Fruit fly (Drosophila melanogaster): Measurements from ENCODE around the gene CG7888.

DNA sequence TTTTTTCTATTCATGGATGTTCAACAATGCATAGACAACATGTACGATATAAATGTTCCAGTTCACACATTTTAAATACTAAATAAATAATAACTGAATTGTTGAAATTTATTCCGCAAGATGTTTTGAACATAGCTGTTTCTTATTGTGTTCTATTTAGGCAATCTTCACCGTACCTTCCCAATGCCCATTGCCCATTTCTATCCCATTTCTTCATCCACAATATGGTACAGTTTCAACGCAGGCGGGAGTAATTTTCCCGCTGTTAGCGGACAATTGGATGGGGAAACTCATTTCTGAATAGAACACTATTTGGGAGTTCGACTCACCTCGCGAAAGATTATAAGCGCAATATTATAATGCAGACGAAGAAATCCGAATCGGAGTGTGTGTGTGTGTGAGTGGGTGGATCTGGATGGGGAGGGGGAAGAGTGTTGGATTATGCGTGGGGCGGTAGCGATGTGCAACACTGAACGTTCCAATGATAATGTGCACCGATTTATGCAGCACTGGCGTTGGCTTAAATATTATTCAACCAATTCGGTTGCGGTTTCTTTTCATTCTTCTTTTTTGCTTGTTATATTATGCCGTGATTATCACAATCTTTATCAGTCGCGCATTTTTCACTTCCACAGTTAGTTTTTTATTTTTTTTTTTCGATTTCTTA, 38.2 kb downstream of the CG7888 start:
- TF ChIP-seq pan (optimal IDR thresholded peaks at IDR 0.05) (no peak), Abd-B (GFP tag; optimal IDR thresholded peaks at IDR 0.05) (no peak), Jra (GFP tag; optimal IDR thresholded peaks at IDR 0.05) (peak; percentile 78), jim (GFP tag; optimal IDR thresholded peaks at IDR 0.05) (peak; percentile 66), GATAd (GFP tag; optimal IDR thresholded peaks at IDR 0.05) (no peak)

Data from whole organism, wandering third instar larva.